Worm (Caenorhabditis elegans) whole organism, L3 larva: Measurements from ENCODE around the gene ZK54.3.
A peak's percentile ranks its signal among the peaks of the same experiment; 100 is the strongest.

Experiments used
- nhr-25 ChIP-seq: sonication (generic microtip); optimal IDR thresholded peaks from 2 replicates; lab custom pipeline; 2017; ENCODE audit warnings: missing biosample characterization, missing genetic modification characterization
- pha-4 ChIP-seq: fragments of 150-350 bp; optimal IDR thresholded peaks from 2 replicates; lab custom pipeline; 2014; ENCODE audit warnings: missing biosample characterization, missing genetic modification reagents, missing genetic modification characterization

ZK54.3 gene

ce11 chrX:17417505-17418004, 49.2 kb downstream of the ZK54.3 start:
- TF ChIP-seq nhr-25 (tag; lab: Kevin White, UChicago) (peak; percentile 2), pha-4 (no peak)
